Worm (Caenorhabditis elegans) whole organism, L4/young adult: Measurements from ENCODE around the gene srd-7.

Experiments
- W03F9.2 ChIP-seq: fragments of 150-350 bp; optimal IDR thresholded peaks from 2 replicates; lab custom pipeline; 2014; ENCODE audit warnings: missing biosample characterization, missing genetic modification characterization
- dao-5 ChIP-seq: sonication (generic microtip); optimal IDR thresholded peaks from 2 replicates; lab custom pipeline; 2016; ENCODE audit warnings: missing genotype, missing genetic modification characterization, moderate library complexity, missing compliant biosample characterization
- him-1 ChIP-seq: sonication (generic microtip); optimal IDR thresholded peaks from 2 replicates; lab custom pipeline; 2016; ENCODE audit warnings: missing genotype, missing genetic modification reagents, missing genetic modification characterization, missing compliant biosample characterization

DNA sequence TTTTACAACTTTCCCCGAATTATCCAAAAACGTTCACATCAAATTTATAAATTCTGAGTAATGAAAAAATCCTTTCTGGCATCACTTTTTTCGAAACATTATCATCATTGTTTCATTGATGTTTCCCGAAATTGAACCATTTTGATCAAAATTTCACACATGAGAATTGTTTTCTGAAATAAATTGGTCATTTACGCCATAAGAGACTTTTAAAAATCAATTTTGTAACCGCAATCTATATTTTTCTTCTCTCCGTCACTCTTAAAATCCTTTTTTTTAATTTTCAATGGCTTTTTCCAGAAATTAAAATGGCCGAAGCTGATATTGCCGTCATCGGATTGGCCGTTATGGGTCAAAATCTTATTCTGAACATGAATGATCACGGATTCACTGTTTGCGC, 17.3 kb downstream of the srd-7 start, which contains the start of gene T25B9.9:
- TF ChIP-seq him-1 (tag; lab: Kevin White, UChicago) (no peak), dao-5 (tag; lab: Kevin White, UChicago) (no peak), W03F9.2 (no peak)
